Worm (Caenorhabditis elegans) whole organism, young adult: Measurements from ENCODE around the gene arrd-19.

Experiments
- ZK185.1 ChIP-seq: sonication (generic microtip); optimal IDR thresholded peaks from 2 replicates; lab custom pipeline; 2016; ENCODE audit warnings: mild to moderate bottlenecking, missing genetic modification characterization, missing compliant biosample characterization; ENCODE audit not compliant: poor library complexity, severe bottlenecking
- akir-1 ChIP-seq: fragments of 200-800 bp; sonication (Bioruptor generic); optimal IDR thresholded peaks from 2 replicates; lab custom pipeline; 2018; ENCODE audit warnings: mild to moderate bottlenecking, missing genetic modification characterization, moderate library complexity, missing compliant biosample characterization
- bed-2 ChIP-seq: fragments of 200-800 bp; sonication (Bioruptor generic); IDR thresholded peaks from 2 replicates; pipeline ENCODE4 v1.3.6; 2022; ENCODE audit warnings: missing genetic modification reagents, missing genetic modification characterization, missing compliant biosample characterization
- madf-6 ChIP-seq: fragments of 200-800 bp; sonication (Bioruptor generic); IDR thresholded peaks from 2 replicates; pipeline ENCODE4 v1.3.6; 2022; ENCODE audit warnings: missing genetic modification reagents, missing genetic modification characterization, missing compliant biosample characterization
- tbp1 ChIP-seq: fragments of 200-800 bp; sonication (Bioruptor generic); optimal IDR thresholded peaks from 2 replicates; lab custom pipeline; 2018; ENCODE audit warnings: mild to moderate bottlenecking, missing genetic modification characterization, missing compliant biosample characterization
- unc-62 ChIP-seq: fragments of 150-350 bp; optimal IDR thresholded peaks from 2 replicates; lab custom pipeline; 2014; ENCODE audit warnings: missing biosample characterization, missing genetic modification reagents, missing genetic modification characterization
- ztf-28 ChIP-seq: fragments of 200-800 bp; sonication (Bioruptor generic); IDR thresholded peaks from 2 replicates; pipeline ENCODE4 v1.3.6; 2022; ENCODE audit warnings: missing genetic modification reagents, missing genetic modification characterization, missing compliant biosample characterization

DNA sequence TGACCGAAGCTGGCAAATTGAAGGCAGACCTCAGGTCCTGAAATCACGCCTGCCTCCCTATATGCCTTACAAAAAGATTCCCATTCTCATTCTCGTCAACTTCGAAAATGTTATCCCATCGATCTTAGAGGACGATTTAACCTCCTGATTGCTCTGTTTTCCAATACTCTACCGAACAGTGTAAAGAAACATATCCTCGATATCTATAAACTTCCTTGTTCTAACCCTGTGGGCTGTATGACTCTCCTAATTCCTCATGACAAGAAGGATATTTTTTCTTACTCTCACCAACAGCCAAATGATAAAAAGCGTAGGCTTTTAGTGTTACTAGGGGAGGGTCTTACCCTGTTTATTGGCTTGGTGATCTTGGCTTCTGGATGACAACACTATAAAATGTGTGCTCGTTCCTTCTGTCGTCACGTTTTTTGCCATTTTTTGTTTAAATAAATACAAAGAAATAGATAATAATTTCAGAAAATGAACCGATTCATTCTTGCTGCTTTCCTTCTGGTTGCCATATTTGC is 41.7 kb downstream of the arrd-19 start, which contains the start of gene T28A11.4:
- no peak for TF ChIP-seq bed-2
- TF ChIP-seq unc-62 (GFP tag; lab: Kevin White, UChicago) = no peak
- no peak for TF ChIP-seq tbp1
- TF ChIP-seq ZK185.1 (tag; lab: Kevin White, UChicago) = no peak
- TF ChIP-seq madf-6 = no peak
- no peak for TF ChIP-seq akir-1
- TF ChIP-seq ztf-28 = no peak
